Fruit fly (Drosophila melanogaster): ENCODE measurements around the gene Adck5.

Gene Adck5

dm6 chr3L:11196860-11197259, 27.2 kb downstream of the Adck5 start:
- no peak for TF ChIP-seq cic (GFP tag; optimal IDR thresholded peaks at IDR 0.05)
- no peak for TF ChIP-seq CG7101 (tag; optimal IDR thresholded peaks at IDR 0.05)
- TF ChIP-seq pad (GFP tag; optimal IDR thresholded peaks at IDR 0.05): no peak
- TF ChIP-seq toe (GFP tag; optimal IDR thresholded peaks at IDR 0.05): no peak
- TF ChIP-seq CG1620 (GFP tag; optimal IDR thresholded peaks at IDR 0.05): no peak
- no peak for TF ChIP-seq bab1 (GFP tag; optimal IDR thresholded peaks at IDR 0.05)
- TF ChIP-seq CG14711 (tag; optimal IDR thresholded peaks at IDR 0.05): no peak
- TF ChIP-seq tj (GFP tag; optimal IDR thresholded peaks at IDR 0.05): no peak
- no peak for TF ChIP-seq CG7045 (GFP tag; optimal IDR thresholded peaks at IDR 0.05)
- TF ChIP-seq Hr96 (GFP tag; optimal IDR thresholded peaks at IDR 0.05): no peak
- TF ChIP-seq Crg-1 (GFP tag; optimal IDR thresholded peaks at IDR 0.05): no peak
- TF ChIP-seq CG12768 (GFP tag; optimal IDR thresholded peaks at IDR 0.05): no peak
- no peak for TF ChIP-seq ovo (GFP tag; optimal IDR thresholded peaks at IDR 0.05)
- TF ChIP-seq Clk (GFP tag; optimal IDR thresholded peaks at IDR 0.05): no peak
- TF ChIP-seq cnc (optimal IDR thresholded peaks at IDR 0.05): no peak
- TF ChIP-seq CG33017 (tag; optimal IDR thresholded peaks at IDR 0.05): no peak

DNA sequence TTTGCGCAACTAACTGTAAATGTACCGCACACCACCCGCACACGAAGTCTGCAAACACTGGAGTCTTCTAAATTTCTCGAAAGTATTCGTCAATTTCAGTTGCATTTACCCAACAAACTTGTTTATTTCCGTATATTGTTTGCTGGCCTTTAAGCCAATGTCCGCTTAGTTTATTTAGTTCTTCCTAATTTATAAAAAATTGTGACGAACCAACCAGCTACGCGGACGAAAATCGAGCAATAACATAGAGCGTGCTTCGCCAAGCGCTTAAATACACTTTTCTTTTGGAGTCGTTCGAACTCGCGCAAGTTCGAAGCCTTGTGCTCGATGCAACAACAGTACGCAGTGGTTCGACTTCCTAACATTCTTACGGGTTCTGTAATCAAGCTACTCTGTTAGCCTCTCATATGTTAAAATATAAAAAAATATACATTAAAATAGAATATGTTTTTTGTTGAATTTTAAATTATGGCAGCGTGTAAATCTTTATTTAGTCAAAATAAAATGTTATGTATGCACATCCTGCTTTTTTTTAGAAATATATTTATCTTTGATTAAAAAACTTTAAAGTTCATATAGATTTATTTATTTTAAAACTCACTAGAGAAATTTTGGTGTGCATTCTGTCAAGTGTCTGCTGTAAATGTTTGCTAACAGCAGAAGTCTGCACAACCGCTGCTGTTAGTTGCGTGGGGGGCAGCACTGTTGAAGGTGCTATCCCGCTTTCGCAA, 27.8 kb downstream of the Adck5 start, which contains the start of gene GlcAT-P:
Gene GlcAT-P, minus strand, starts transcription at position 246 of the 731 bp plus-strand sequence.
- TF ChIP-seq pad (GFP tag; optimal IDR thresholded peaks at IDR 0.05) (peak; percentile 59), toe (GFP tag; optimal IDR thresholded peaks at IDR 0.05) (no peak), CG11617 (GFP tag; optimal IDR thresholded peaks at IDR 0.05) (peak; percentile 71), CG1620 (GFP tag; optimal IDR thresholded peaks at IDR 0.05) (no peak), Clk (GFP tag; optimal IDR thresholded peaks at IDR 0.05) (peak; percentile 11), CG33017 (tag; optimal IDR thresholded peaks at IDR 0.05) (peak; percentile 83), CG7101 (tag; optimal IDR thresholded peaks at IDR 0.05) (peak; percentile 81), bab1 (GFP tag; optimal IDR thresholded peaks at IDR 0.05) (peak; percentile 54), cic (GFP tag; optimal IDR thresholded peaks at IDR 0.05) (no peak), CG12768 (GFP tag; optimal IDR thresholded peaks at IDR 0.05) (no peak), Mnt (GFP tag; optimal IDR thresholded peaks at IDR 0.05) (no peak), Hr96 (GFP tag; optimal IDR thresholded peaks at IDR 0.05) (no peak), CG14711 (tag; optimal IDR thresholded peaks at IDR 0.05) (peak; percentile 79), cnc (optimal IDR thresholded peaks at IDR 0.05) (no peak), tj (GFP tag; optimal IDR thresholded peaks at IDR 0.05) (no peak), Crg-1 (GFP tag; optimal IDR thresholded peaks at IDR 0.05) (no peak), CG7045 (GFP tag; optimal IDR thresholded peaks at IDR 0.05) (peak; percentile 78), kay (GFP tag; ENCODE audit: borderline replicate concordance) (peak; percentile 19), CG5204 (GFP tag; optimal IDR thresholded peaks at IDR 0.05) (peak; percentile 27), ovo (GFP tag; optimal IDR thresholded peaks at IDR 0.05) (no peak)

- TF ChIP-seq CG1620 (GFP tag; optimal IDR thresholded peaks at IDR 0.05): no peak
Measured at dm6 chr3L:11198375-11198774, 28.8 kb downstream of the Adck5 start.

DNA sequence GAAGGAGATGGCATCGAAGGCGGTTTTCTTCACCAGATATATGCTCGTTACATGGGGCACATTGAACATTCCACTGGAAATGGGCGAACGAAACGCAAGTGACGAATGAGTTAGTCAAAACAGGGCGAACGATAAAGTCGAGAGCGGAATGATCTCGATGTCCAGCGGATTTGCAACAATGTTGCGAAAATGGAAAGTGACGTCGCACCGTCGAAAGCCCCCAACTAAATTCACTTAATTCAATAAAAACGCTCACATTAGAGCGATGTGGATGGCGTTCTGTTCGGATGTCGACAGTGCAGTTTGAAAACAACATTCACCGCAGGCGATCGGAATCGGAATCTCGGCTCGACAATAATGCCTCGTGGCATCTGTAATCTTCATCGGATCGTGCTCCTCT, 29.7 kb downstream of the Adck5 start, which contains the start of gene CG7607:
Gene CG7607, plus strand, starts transcription at position 301 of the 400 bp plus-strand sequence.
- TF ChIP-seq CG1620 (GFP tag; optimal IDR thresholded peaks at IDR 0.05) (no peak), Hr96 (GFP tag; optimal IDR thresholded peaks at IDR 0.05) (no peak), CG14711 (tag; optimal IDR thresholded peaks at IDR 0.05) (no peak), Crg-1 (GFP tag; optimal IDR thresholded peaks at IDR 0.05) (no peak)

DNA sequence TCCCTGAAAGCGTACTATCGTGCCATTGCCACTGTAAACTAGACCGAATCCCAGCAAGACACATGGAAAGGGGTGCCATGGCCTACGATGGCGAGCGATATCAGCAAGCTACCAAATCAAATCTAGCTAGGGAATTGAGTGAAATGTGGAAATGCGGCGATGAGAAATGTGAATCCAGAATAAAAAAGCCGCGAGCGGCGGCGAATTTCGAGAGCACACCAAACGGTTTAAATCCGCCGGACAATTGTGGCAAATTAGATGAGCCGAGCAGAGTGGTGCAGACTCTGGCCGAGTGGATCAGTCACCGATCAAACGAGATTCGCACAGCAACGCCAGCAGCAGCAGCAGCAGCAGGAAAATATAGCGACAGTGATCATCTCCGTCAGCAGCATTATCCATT, 31.4 kb downstream of the Adck5 start, which contains the start of gene nkt:
Gene nkt, plus strand, starts transcription at position 301 of the 400 bp plus-strand sequence.
- TF ChIP-seq bab1 (GFP tag; optimal IDR thresholded peaks at IDR 0.05): no peak
- no peak for TF ChIP-seq CG11617 (GFP tag; optimal IDR thresholded peaks at IDR 0.05)

- peak; percentile 96 for TF ChIP-seq tj (GFP tag; optimal IDR thresholded peaks at IDR 0.05)
- TF ChIP-seq ovo (GFP tag; optimal IDR thresholded peaks at IDR 0.05): no peak
- TF ChIP-seq cnc (optimal IDR thresholded peaks at IDR 0.05): no peak
- TF ChIP-seq Hr96 (GFP tag; optimal IDR thresholded peaks at IDR 0.05): no peak
Measured at dm6 chr3L:11203820-11204449, 34.3 kb downstream of the Adck5 start.

- TF ChIP-seq bab1 (GFP tag; optimal IDR thresholded peaks at IDR 0.05): no peak
- peak; percentile 6 for TF ChIP-seq CG7101 (tag; optimal IDR thresholded peaks at IDR 0.05)
- no peak for TF ChIP-seq Hr96 (GFP tag; optimal IDR thresholded peaks at IDR 0.05)
- TF ChIP-seq CG7045 (GFP tag; optimal IDR thresholded peaks at IDR 0.05): no peak
- peak; percentile 29 for TF ChIP-seq kay (GFP tag; ENCODE audit: borderline replicate concordance)
Measured at dm6 chr3L:11204852-11205251, 35.2 kb downstream of the Adck5 start.
